Worm (Caenorhabditis elegans) whole organism, L4 larva: Measurements from ENCODE around the gene nonu-1.

ENCODE experiments used
- D1046.2 ChIP-seq: fragments of 200-800 bp; sonication (Bioruptor generic); IDR thresholded peaks from 2 replicates; pipeline ENCODE4 v1.3.6; 2022; ENCODE audit warnings: missing genetic modification characterization, missing compliant biosample characterization
- F26F4.8 ChIP-seq: fragments of 200-800 bp; sonication (Bioruptor generic); conservative IDR thresholded peaks from 2 replicates; pipeline ENCODE4 v1.3.6; 2022; ENCODE audit warnings: missing genetic modification characterization, missing compliant biosample characterization
- T26A8.4 ChIP-seq: fragments of 200-800 bp; sonication (Bioruptor generic); IDR thresholded peaks from 2 replicates; pipeline ENCODE4 v1.3.6; 2022; ENCODE audit warnings: missing genetic modification characterization, missing compliant biosample characterization
- Y48G9A.11 ChIP-seq: fragments of 200-800 bp; sonication (Bioruptor generic); IDR thresholded peaks from 2 replicates; pipeline ENCODE4 v1.3.6; 2022; ENCODE audit warnings: missing genetic modification reagents, missing genetic modification characterization, missing compliant biosample characterization
- ZK337.2 ChIP-seq: fragments of 200-800 bp; sonication (Bioruptor generic); IDR thresholded peaks from 2 replicates; pipeline ENCODE4 v1.3.6; 2022; ENCODE audit warnings: missing genetic modification reagents, missing genetic modification characterization, missing compliant biosample characterization
- ZK546.5 ChIP-seq, 2 experiments: sonication (generic microtip); optimal IDR thresholded peaks; 2 replicates each; lab custom pipeline; 2017; ENCODE audit warnings: missing biosample characterization in 2 of 2, missing genetic modification characterization in 2 of 2
- ceh-20 ChIP-seq: fragments of 200-800 bp; sonication (Bioruptor generic); IDR thresholded peaks from 2 replicates; pipeline ENCODE4 v1.3.6; 2022; ENCODE audit warnings: missing genetic modification reagents, missing genetic modification characterization, missing compliant biosample characterization
- ceh-44 ChIP-seq: fragments of 200-800 bp; sonication (Bioruptor generic); IDR thresholded peaks from 2 replicates; pipeline ENCODE4 v1.3.6; 2022; ENCODE audit warnings: missing genetic modification reagents, missing genetic modification characterization, missing compliant biosample characterization
- ces-1 ChIP-seq: fragments of 150-350 bp; sonication (generic microtip); optimal IDR thresholded peaks from 4 replicates; lab custom pipeline; 2014; ENCODE audit warnings: missing biosample characterization, missing genetic modification reagents, missing genetic modification characterization
- dve-1 ChIP-seq: sonication (generic microtip); optimal IDR thresholded peaks from 2 replicates; lab custom pipeline; 2017; ENCODE audit warnings: antibody characterized with exemption, mild to moderate bottlenecking, missing genetic modification characterization, missing compliant biosample characterization; ENCODE audit not compliant: insufficient read depth
- egl-27 ChIP-seq: sonication (generic microtip); optimal IDR thresholded peaks from 3 replicates; lab custom pipeline; 2017; ENCODE audit warnings: missing biosample characterization, missing genetic modification reagents, missing genetic modification characterization
- hlh-30 ChIP-seq: sonication (generic microtip); optimal IDR thresholded peaks from 2 replicates; lab custom pipeline; 2017; ENCODE audit warnings: antibody characterized with exemption, mild to moderate bottlenecking, missing genetic modification characterization, missing compliant biosample characterization; ENCODE audit not compliant: insufficient read depth
- jun-1 ChIP-seq: fragments of 150-350 bp; optimal IDR thresholded peaks from 2 replicates; lab custom pipeline; 2014; ENCODE audit warnings: missing biosample characterization, missing genetic modification reagents, missing genetic modification characterization
- lim-7 ChIP-seq: fragments of 200-800 bp; sonication (Bioruptor generic); IDR thresholded peaks from 2 replicates; pipeline ENCODE4 v1.3.6; 2022; ENCODE audit warnings: missing genetic modification characterization, missing compliant biosample characterization
- lin-1 ChIP-seq: fragments of 200-800 bp; sonication (Bioruptor generic); IDR thresholded peaks from 2 replicates; pipeline ENCODE4 v1.3.6; 2022; ENCODE audit warnings: missing genetic modification reagents, missing genetic modification characterization, missing compliant biosample characterization
- lin-38 ChIP-seq: fragments of 200-800 bp; sonication (Bioruptor generic); IDR thresholded peaks from 2 replicates; pipeline ENCODE4 v1.3.6; 2022; ENCODE audit warnings: missing genetic modification reagents, missing genetic modification characterization, missing compliant biosample characterization
- lin-39 ChIP-seq: fragments of 150-350 bp; optimal IDR thresholded peaks from 2 replicates; lab custom pipeline; 2014; ENCODE audit warnings: missing biosample characterization, missing genetic modification reagents, missing genetic modification characterization
- lir-3 ChIP-seq: sonication (generic microtip); optimal IDR thresholded peaks from 2 replicates; lab custom pipeline; 2016; ENCODE audit warnings: mild to moderate bottlenecking, missing genetic modification characterization, missing compliant biosample characterization
- lsy-2 ChIP-seq, 2 experiments: fragments of 150-350 bp in 1 of 2; sonication (generic microtip) in 1 of 2; optimal IDR thresholded peaks; 2 replicates each; lab custom pipeline; 2014 to 2017; ENCODE audit warnings: missing biosample characterization in 2 of 2, missing genetic modification characterization in 2 of 2
- madf-9 ChIP-seq: fragments of 200-800 bp; sonication (Bioruptor generic); conservative IDR thresholded peaks from 2 replicates; pipeline ENCODE4 v1.3.6; 2022; ENCODE audit warnings: missing genetic modification reagents, missing genetic modification characterization, missing compliant biosample characterization
- mdt-29 ChIP-seq: fragments of 200-800 bp; sonication (Bioruptor generic); IDR thresholded peaks from 2 replicates; pipeline ENCODE4 v1.3.6; 2022; ENCODE audit warnings: missing genetic modification reagents, missing genetic modification characterization, missing compliant biosample characterization
- nhr-10 ChIP-seq: fragments of 150-350 bp; optimal IDR thresholded peaks from 2 replicates; lab custom pipeline; 2014; ENCODE audit warnings: missing biosample characterization, missing genetic modification characterization
- nhr-102 ChIP-seq: sonication (generic microtip); optimal IDR thresholded peaks from 2 replicates; lab custom pipeline; 2016; ENCODE audit warnings: mild to moderate bottlenecking, missing genetic modification characterization, moderate library complexity, missing compliant biosample characterization
- nhr-25 ChIP-seq: sonication (generic microtip); optimal IDR thresholded peaks from 2 replicates; lab custom pipeline; 2017; ENCODE audit warnings: missing genetic modification characterization, mild to moderate bottlenecking, missing compliant biosample characterization, antibody characterized with exemption, moderate library complexity, borderline replicate concordance; ENCODE audit not compliant: insufficient read depth
- nhr-28 ChIP-seq: fragments of 150-350 bp; optimal IDR thresholded peaks from 2 replicates; lab custom pipeline; 2014; ENCODE audit warnings: missing biosample characterization, missing genetic modification characterization
- nhr-41 ChIP-seq: fragments of 200-800 bp; sonication (Bioruptor generic); IDR thresholded peaks from 2 replicates; pipeline ENCODE4 v1.3.6; 2022; ENCODE audit warnings: missing genetic modification reagents, missing genetic modification characterization, missing compliant biosample characterization
- nhr-48 ChIP-seq: sonication (generic microtip); optimal IDR thresholded peaks from 2 replicates; lab custom pipeline; 2016; ENCODE audit warnings: mild to moderate bottlenecking, missing genetic modification characterization, missing compliant biosample characterization
- nhr-76 ChIP-seq: fragments of 150-350 bp; optimal IDR thresholded peaks from 2 replicates; lab custom pipeline; 2014; ENCODE audit warnings: missing biosample characterization, missing genetic modification characterization
- pha-4 ChIP-seq, 2 experiments: fragments of 150-350 bp in 1 of 2; fragments of 200-800 bp in 1 of 2; sonication (Bioruptor generic) in 1 of 2; IDR thresholded peaks in 1 of 2; optimal IDR thresholded peaks in 1 of 2; 2 replicates each; pipeline versions ENCODE4 v1.3.6 to Lab custom; 2014 to 2022; ENCODE audit warnings: missing genetic modification characterization in 2 of 2, missing genetic modification reagents in 2 of 2, missing biosample characterization in 1 of 2, missing compliant biosample characterization in 1 of 2
- saeg-2 ChIP-seq: fragments of 200-800 bp; sonication (Bioruptor generic); IDR thresholded peaks from 2 replicates; pipeline ENCODE4 v1.3.6; 2022; ENCODE audit warnings: missing genetic modification reagents, missing genetic modification characterization, missing compliant biosample characterization
- sdz-12 ChIP-seq: fragments of 200-800 bp; sonication (Bioruptor generic); optimal IDR thresholded peaks from 2 replicates; lab custom pipeline; 2018; ENCODE audit warnings: mild to moderate bottlenecking, missing genetic modification characterization, missing compliant biosample characterization
- set-16 ChIP-seq: fragments of 200-800 bp; sonication (Bioruptor generic); IDR thresholded peaks from 2 replicates; pipeline ENCODE4 v1.3.6; 2022; ENCODE audit warnings: missing genetic modification reagents, missing genetic modification characterization, missing compliant biosample characterization
- skn-1 ChIP-seq: fragments of 150-350 bp; optimal IDR thresholded peaks from 2 replicates; lab custom pipeline; 2014; ENCODE audit warnings: missing biosample characterization, missing genetic modification characterization
- snpc-1.2 ChIP-seq: fragments of 200-800 bp; sonication (Bioruptor generic); IDR thresholded peaks from 2 replicates; pipeline ENCODE4 v1.3.6; 2022; ENCODE audit warnings: missing genetic modification reagents, missing genetic modification characterization, missing compliant biosample characterization
- unc-130 ChIP-seq: sonication (generic microtip); optimal IDR thresholded peaks from 2 replicates; lab custom pipeline; 2016; ENCODE audit warnings: missing genetic modification reagents, missing genetic modification characterization, missing compliant biosample characterization
- vab-7 ChIP-seq: fragments of 200-800 bp; sonication (Bioruptor generic); IDR thresholded peaks from 2 replicates; pipeline ENCODE4 v1.3.6; 2022; ENCODE audit warnings: missing genetic modification reagents, missing genetic modification characterization, missing compliant biosample characterization
- zip-11 ChIP-seq: fragments of 200-800 bp; sonication (Bioruptor generic); IDR thresholded peaks from 2 replicates; pipeline ENCODE4 v1.3.6; 2022; ENCODE audit warnings: missing genetic modification characterization, missing compliant biosample characterization
- zip-2 ChIP-seq: fragments of 150-350 bp; optimal IDR thresholded peaks from 2 replicates; lab custom pipeline; 2014; ENCODE audit warnings: missing biosample characterization, missing genetic modification characterization
- ztf-11 ChIP-seq: fragments of 150-350 bp; optimal IDR thresholded peaks from 2 replicates; lab custom pipeline; 2014; ENCODE audit warnings: missing biosample characterization, missing genetic modification characterization

Gene nonu-1

ce11 chrIII:4837429-4837828 lies 12.3 kb downstream of the nonu-1 start, which contains the start of the genes acbp-7 and F26A1.19:
TSS of gene acbp-7 (plus strand) at chrIII:4837729.
TSS of gene F26A1.19 (plus strand) at chrIII:4837731.
- TF ChIP-seq nhr-41 (GFP tag; lab: Robert Waterston, UW) (no peak), egl-27 (tag; lab: Kevin White, UChicago) (no peak), skn-1 (tag; lab: Kevin White, UChicago) (no peak)

- TF ChIP-seq snpc-1.2 (GFP tag; lab: Robert Waterston, UW) (no peak), ztf-11 (tag; lab: Kevin White, UChicago) (no peak)
Measured at ce11 chrIII:4830207-4830606, 19.5 kb downstream of the nonu-1 start, which contains the start of gene nspd-9. TSS of gene nspd-9 (minus strand) at chrIII:4830307.

ce11 chrIII:4829440-4829839 lies 20.3 kb downstream of the nonu-1 start, which contains the start of gene F26A1.9:
TSS of gene F26A1.9 (minus strand) at chrIII:4829540.
- TF ChIP-seq ces-1 (GFP tag; lab: Kevin White, UChicago) (no peak), set-16 (GFP tag; lab: Robert Waterston, UW) (no peak), ceh-44 (GFP tag; lab: Robert Waterston, UW) (no peak), F26F4.8 (GFP tag; lab: Robert Waterston, UW) (no peak), jun-1 (tag; lab: Kevin White, UChicago) (no peak), nhr-48 (tag; lab: Kevin White, UChicago) (no peak), lim-7 (no peak), zip-11 (no peak), vab-7 (GFP tag; lab: Robert Waterston, UW) (no peak), lsy-2 (tag; optimal IDR thresholded peaks at IDR 0.05; lab: Kevin White, UChicago) (no peak), sdz-12 (GFP tag; lab: Kevin White, UChicago) (no peak), ceh-20 (GFP tag; lab: Robert Waterston, UW) (no peak), mdt-29 (GFP tag; lab: Robert Waterston, UW) (no peak), nhr-76 (tag; lab: Kevin White, UChicago) (no peak), dve-1 (tag; lab: Kevin White, UChicago) (no peak), zip-2 (tag; lab: Kevin White, UChicago) (no peak)

- no peak for TF ChIP-seq hlh-30 (tag; lab: Kevin White, UChicago)
- TF ChIP-seq ZK546.5 (tag; optimal IDR thresholded peaks at IDR 0.05; lab: Kevin White, UChicago): no peak
- no peak for TF ChIP-seq D1046.2 (GFP tag; lab: Robert Waterston, UW)
- no peak for TF ChIP-seq unc-130 (GFP tag; lab: Kevin White, UChicago)
- no peak for TF ChIP-seq lin-39 (tag; lab: Kevin White, UChicago)
- no peak for TF ChIP-seq ZK337.2 (GFP tag; lab: Robert Waterston, UW)
- TF ChIP-seq T26A8.4: no peak
- TF ChIP-seq lin-38: no peak
- no peak for TF ChIP-seq nhr-102 (tag; lab: Kevin White, UChicago)
- no peak for TF ChIP-seq saeg-2 (GFP tag; lab: Robert Waterston, UW)
- no peak for TF ChIP-seq lin-1 (GFP tag; lab: Robert Waterston, UW)
- TF ChIP-seq pha-4 (GFP tag; IDR thresholded peaks at IDR 0.05; lab: Robert Waterston, UW): no peak
- TF ChIP-seq pha-4 (tag; optimal IDR thresholded peaks at IDR 0.05; lab: Kevin White, UChicago): no peak
- TF ChIP-seq lir-3: no peak
- TF ChIP-seq nhr-28 (tag; lab: Kevin White, UChicago): no peak
- TF ChIP-seq madf-9: no peak
- TF ChIP-seq Y48G9A.11 (GFP tag; lab: Robert Waterston, UW): no peak
- no peak for TF ChIP-seq nhr-25
- TF ChIP-seq nhr-10 (tag; lab: Kevin White, UChicago): no peak
Measured at ce11 chrIII:4826606-4827005, 23.1 kb downstream of the nonu-1 start, which contains the start of gene F26A1.3. TSS of gene F26A1.3 (plus strand) at chrIII:4826906.
